Worm (Caenorhabditis elegans) whole organism, dauer: ENCODE results near the gene F10C1.3.
"Not testable (repeated sequence)": the region's sequence is repeated elsewhere in the genome, so short reads cannot be mapped to it uniquely, and the experiment has no call there.

Experiments used
- unc-62 ChIP-seq: sonication (generic microtip); optimal IDR thresholded peaks from 2 replicates; lab custom pipeline; 2017; ENCODE audit warnings: missing biosample characterization, missing genetic modification reagents, missing genetic modification characterization

F10C1.3 gene

DNA sequence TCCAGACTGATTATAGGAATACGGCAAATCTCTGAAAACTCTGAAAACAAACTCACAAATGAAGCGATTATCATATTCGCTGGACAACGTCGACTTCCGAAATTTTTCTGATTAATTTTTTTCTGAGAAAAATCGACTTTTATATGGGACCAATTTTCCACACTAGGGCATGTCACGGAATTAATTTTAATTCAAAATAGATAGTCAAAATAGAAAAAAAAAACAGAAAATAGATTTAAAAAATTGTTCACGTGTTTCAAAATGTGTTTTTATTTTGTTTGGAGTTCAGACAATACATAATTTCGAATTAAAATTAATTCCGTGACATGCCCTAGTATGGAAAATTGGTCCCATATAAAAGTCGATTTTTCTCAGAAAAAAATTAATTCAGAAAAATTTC, at the start of gene F10C1.3, which contains the start of gene F10C1.23:
Gene F10C1.3 (minus strand): TSS at position 101 of the 400 bp plus-strand sequence.
Gene F10C1.23 (plus strand): TSS at position 385 of the 400 bp plus-strand sequence.
- not testable (repeated sequence) for TF ChIP-seq unc-62

DNA sequence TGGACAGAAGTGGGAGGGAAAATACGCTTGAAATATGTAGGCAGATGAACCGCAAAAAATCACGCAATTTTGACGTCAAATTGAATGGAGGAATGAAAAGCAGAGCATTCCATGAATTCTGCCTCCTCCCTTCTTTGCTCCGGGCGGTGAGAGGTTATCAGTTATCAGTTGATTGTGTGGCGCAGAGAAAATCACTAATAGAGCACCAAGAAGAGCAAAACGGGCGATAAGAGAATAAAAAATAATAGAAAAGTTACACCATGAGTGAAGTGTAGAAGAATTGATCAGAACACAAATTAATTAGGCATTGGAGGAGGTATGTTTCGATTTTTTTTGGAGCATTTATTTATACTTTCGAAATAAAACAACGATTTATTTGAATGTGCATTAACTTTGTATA, 49.0 kb upstream of the F10C1.3 start:
- no peak for TF ChIP-seq unc-62

DNA sequence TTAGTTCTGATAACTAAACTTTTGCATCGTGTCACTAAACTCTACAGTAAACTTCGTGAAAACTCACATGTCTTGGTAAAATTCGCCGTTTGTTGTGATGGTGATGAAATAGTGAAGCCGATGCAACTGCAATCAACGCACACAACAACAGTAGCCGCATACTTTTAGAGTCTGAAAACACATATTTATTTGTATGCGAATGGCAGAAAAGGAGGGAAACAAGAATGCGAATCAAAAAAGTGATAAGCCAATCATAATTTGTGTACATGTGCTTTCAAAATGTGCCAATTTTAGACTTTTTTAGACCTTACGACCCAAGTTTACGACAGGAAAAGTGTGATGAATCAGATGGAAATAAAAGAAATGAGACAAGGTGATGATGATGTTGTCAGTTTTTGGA, 47.7 kb upstream of the F10C1.3 start, which contains the start of gene K05F1.10:
Gene K05F1.10 (minus strand): TSS at position 171 of the 400 bp plus-strand sequence.
- TF ChIP-seq unc-62 = no peak

DNA sequence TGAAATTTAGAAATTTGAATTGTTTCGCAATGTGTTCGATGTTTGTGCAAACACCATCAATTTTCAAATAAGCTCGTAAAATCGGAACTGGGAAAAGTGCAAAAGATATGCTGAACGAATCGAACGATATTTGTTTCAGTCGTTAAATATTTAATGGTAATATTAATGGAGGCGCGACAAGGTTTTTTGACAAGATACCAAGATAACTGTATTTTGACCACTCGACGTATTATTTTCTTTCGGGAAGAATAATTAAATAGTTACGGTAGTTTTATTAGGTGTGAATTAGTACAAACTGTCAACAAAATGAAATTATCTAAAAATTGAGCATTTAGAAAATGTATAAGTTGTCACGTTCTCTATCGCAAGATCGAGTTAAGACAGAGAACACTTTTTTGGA, 46.7 kb upstream of the F10C1.3 start:
- TF ChIP-seq unc-62 = no peak

DNA sequence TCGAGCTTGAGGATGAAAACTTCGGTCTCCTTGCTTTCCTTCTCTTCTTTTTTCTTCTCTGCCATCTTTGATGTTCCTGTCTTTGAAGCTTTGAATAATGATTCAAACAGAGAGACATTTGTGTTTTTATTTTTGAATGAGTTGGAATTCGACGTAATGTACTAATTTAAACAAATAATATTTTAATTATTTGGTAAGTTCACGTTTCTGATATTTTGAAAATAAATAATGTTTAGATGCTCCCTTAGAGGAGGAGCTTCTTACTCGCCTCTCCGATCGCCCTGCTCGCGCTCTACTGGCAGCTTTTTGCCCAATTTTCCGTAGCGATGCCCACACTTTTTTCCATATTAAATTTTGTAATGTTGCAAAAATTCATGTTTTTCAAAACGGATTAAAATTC, 43.5 kb upstream of the F10C1.3 start, which contains the start of the genes K05F1.9 and K05F1.1:
Gene K05F1.9 (minus strand): TSS at position 101 of the 400 bp plus-strand sequence.
Gene K05F1.1 (plus strand): TSS at position 308 of the 400 bp plus-strand sequence.
- no peak for TF ChIP-seq unc-62

DNA sequence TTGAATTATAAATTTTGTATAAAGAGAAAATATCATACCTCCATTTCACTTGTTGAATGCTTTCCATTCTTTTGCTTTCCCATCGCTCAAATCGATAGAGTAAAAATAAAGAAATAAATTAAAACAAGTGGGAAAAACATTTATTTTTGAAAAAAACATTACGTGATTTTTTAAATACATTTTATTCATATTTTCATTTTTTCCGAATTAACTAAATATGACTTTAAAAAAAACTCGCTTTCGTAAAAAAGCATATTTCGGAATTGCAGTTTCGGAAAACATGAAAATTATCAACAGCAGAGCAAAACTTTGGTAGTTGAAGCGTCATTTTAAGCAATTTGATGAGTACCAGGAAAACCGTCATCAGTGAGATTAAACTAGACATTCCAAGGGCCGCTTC, 42.0 kb upstream of the F10C1.3 start, which contains the start of gene K05F1.8:
Gene K05F1.8 (minus strand): TSS at position 101 of the 400 bp plus-strand sequence.
- TF ChIP-seq unc-62 = no peak

- TF ChIP-seq unc-62 = no peak
These were observed 39.9 kb upstream of the F10C1.3 start, which contains the start of the genes msp-63 and msp-142 for ce11 chrII:5797348-5797977. Gene msp-63 (minus strand): TSS chrII:5797448. Gene msp-142 (plus strand): TSS chrII:5797927.

DNA sequence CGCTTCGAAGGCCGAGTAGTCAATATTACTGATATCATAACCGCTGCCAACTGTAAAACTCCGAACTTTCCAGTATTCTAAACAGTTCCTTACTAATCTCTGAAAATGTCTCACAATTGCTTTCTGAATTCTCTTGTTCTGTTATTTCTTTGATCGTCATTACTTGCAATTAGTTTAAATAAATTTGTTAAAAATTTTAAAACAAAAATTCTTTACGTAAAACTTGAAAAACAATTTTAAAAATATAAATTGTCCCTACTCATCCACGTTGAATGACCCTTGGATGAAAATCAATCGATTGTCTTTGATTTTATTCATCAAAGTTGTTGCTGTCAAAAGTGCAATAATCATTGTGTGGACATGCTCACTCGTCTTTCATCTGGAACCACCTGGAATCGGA, 36.6 kb upstream of the F10C1.3 start, which contains the start of gene acdh-8:
Gene acdh-8 (plus strand): TSS at position 301 of the 400 bp plus-strand sequence.
- TF ChIP-seq unc-62 = no peak

ce11 chrII:5792490-5792889, 34.9 kb upstream of the F10C1.3 start, which contains the start of gene K05F1.14:
Gene K05F1.14 (minus strand): TSS chrII:5792590.
- no peak for TF ChIP-seq unc-62

DNA sequence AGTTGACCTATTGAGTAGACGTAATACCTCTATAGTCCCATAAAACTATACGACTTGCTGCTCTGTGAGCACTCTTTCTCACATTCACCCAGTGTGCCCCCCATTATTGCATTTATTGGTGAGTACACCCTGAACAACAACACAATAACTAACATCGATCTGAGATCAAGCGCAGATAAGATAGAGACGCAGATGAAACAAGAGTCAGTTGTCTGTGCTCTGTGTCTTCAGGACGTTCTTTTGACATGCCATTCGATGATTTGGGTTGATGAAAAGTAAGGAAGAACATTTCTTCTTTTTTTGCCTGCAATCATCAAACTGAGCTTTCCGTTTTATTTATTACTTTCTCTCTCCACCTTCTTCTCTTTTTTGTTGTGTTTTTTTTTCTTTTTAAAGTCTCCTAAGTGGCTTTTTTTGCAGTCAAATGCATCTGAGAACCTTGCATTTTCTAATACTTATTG, 32.8 kb upstream of the F10C1.3 start, which contains the start of gene lect-2:
Gene lect-2 (plus strand): TSS at position 411 of the 461 bp plus-strand sequence.
- no peak for TF ChIP-seq unc-62

- TF ChIP-seq unc-62 = no peak
These were observed 31.3 kb upstream of the F10C1.3 start, which contains the start of gene K05F1.13 for ce11 chrII:5788815-5789214. Gene K05F1.13 (plus strand): TSS chrII:5789115.

DNA sequence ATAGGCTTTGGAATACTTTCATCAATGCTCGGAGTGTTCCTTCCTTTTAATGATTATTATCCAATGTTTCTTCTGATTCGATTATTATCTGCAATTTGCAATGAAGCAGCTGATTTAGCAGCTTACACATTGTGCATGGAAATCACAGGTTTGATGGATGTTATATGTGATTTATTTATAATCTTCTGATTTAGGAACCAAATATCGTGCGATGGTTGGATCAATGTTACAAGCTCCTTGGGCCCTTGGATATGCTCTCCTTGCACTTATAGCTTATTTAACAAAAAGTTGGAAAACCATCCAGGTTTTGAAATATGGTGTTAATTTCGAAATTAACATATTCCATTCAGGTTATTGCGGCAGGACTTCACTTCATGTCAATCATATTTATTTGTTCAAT, 27.9 kb upstream of the F10C1.3 start:
- TF ChIP-seq unc-62 = no peak

DNA sequence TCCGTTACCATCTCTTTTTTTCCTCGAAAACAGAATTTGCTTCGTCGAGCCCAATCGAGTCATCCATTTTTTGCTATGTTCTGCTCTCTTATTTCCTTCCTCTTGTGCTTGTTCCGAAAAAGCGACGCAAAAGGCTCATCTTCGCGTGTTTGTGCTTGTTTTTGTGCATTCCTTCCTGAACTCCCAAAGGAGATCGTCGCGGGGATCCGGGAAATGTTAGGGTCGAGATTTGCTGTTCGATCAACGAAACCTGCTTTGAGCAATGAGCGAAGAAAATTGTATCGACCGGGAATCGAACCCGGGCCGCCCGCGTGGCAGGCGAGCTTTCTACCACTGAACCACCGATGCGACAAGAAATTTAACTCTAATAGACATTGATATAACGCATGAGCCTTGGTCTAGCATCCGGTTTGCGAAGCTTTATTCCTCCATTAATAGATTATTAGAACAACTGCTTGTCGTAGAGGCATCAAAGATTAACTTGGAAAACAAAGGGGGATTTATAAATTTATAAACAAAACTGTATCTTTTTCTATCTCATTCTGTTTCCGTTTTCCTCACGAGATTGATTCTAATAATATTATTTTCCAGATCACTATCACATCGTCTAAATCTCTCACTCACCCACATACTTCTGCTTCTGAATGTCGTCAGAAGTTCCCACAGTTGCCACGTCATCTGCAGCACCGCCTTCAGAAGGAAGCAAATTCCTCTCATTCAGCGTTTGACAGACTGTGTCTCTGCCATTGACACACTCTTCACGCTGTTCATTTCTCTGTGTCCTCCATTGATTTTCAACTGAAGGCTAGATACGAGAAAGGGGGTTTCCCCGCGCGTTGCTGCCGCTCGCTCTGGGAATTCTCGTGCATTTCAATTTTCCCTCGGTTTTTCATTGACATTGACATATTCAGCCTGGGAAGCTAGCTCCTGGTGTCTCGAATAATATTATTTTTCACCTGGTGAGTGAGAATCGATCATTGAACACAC, 24.7 kb upstream of the F10C1.3 start, which contains the start of gene K05F1.6:
Gene K05F1.6 (plus strand): TSS at position 586 of the 987 bp plus-strand sequence.
- TF ChIP-seq unc-62 = no peak

DNA sequence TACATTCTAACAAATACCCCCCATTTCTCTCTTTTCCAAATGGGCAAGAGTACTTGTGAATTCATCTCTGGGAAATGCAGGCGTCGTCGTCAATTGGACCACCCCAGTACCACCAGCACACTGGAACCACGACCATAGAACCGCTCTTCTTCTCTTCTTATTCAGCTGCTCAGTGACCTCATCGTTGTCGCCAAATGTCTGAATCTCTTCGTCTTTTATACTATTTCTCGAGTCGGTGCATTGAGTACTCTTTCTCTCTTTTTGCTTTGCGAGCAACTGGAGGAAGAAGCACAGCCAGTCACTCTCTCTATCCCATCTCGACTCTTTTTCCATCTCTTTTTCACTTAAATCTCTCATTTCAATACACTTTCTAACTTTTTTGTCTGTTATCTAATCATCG, 22.3 kb upstream of the F10C1.3 start:
- no peak for TF ChIP-seq unc-62

DNA sequence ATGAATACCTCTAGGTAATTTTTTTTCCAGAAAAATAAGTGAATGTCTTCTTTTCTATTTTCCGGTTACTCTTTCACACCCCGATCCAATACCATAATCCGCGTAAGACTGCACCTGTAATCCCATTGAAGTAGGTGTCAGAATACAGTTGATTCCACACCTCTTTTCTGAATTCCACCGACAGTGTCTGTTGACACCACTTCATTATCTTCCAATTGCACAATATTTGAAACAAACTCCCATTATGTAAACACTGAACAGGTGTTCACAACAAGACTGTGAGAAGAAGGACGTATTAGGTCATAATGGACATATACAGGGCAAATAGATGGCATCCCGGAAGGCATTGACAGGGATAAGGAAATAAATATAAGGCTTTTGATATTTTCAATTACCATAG, 19.8 kb upstream of the F10C1.3 start:
- TF ChIP-seq unc-62 = no peak

DNA sequence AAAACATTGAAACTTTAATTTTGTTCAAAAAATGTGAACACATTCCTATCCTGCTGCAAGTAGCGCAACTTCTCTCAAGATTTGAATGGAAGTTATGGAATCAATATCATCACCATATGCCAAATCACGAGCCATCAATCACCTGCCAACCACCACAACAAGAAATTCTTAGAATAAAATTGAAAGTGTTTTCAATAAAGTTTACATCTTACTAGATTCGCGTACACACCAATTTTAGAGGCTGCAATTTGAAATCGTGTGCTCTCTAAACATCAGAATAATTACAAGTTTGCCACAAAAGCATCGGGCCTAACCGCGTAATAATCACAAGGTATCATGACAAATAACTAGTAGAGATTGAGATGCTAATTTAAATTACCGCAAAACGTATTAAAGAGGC, 17.3 kb upstream of the F10C1.3 start:
- no peak for TF ChIP-seq unc-62
